Fruit fly (Drosophila melanogaster) whole organism, wandering third instar larva: ENCODE results near the gene gammaTub37C.
A peak's percentile ranks its signal among the peaks of the same experiment; 100 is the strongest.

Experiments
- Abd-B ChIP-seq: fragments of >200 bp; optimal IDR thresholded peaks from 2 replicates; lab custom pipeline; 2017; ENCODE audit warnings: missing biosample characterization, missing genetic modification characterization
- CG32264 ChIP-seq: fragments of 200-800 bp; sonication (Bioruptor generic); optimal IDR thresholded peaks from 2 replicates; lab custom pipeline; 2016; ENCODE audit warnings: missing biosample characterization, missing genetic modification characterization
- CG9705 ChIP-seq: fragments of 200-800 bp; sonication (Bioruptor generic); optimal IDR thresholded peaks from 2 replicates; lab custom pipeline; 2018; ENCODE audit warnings: missing biosample characterization, mild to moderate bottlenecking, missing genetic modification characterization
- CrebA ChIP-seq: fragments of 200-800 bp; sonication (Bioruptor generic); optimal IDR thresholded peaks from 2 replicates; lab custom pipeline; 2016; ENCODE audit warnings: missing biosample characterization, mild to moderate bottlenecking, missing genetic modification characterization, borderline replicate concordance
- Dfd ChIP-seq: fragments of >200 bp; optimal IDR thresholded peaks from 2 replicates; lab custom pipeline; 2017; ENCODE audit warnings: missing biosample characterization, missing genetic modification characterization
- Dif ChIP-seq: fragments of 200-275, 200-300 bp; sonication (Bioruptor generic); optimal IDR thresholded peaks from 2 replicates; lab custom pipeline; 2018; ENCODE audit warnings: missing biosample characterization, missing genetic modification characterization; ENCODE audit not compliant: partially characterized antibody
- GATAd ChIP-seq: sonication (Bioruptor generic); optimal IDR thresholded peaks from 2 replicates; lab custom pipeline; 2016; ENCODE audit warnings: missing biosample characterization, missing genetic modification characterization
- HLH106 ChIP-seq: fragments of 200-800 bp; optimal IDR thresholded peaks from 3 replicates; lab custom pipeline; 2019; ENCODE audit warnings: missing biosample characterization, mild to moderate bottlenecking, missing genetic modification characterization, moderate library complexity
- Hnf4 ChIP-seq: fragments of 200-800 bp; sonication (Bioruptor generic); optimal IDR thresholded peaks from 2 replicates; lab custom pipeline; 2016; ENCODE audit warnings: missing biosample characterization, mild to moderate bottlenecking, missing genetic modification characterization
- Hr78 ChIP-seq: fragments of >200 bp; optimal IDR thresholded peaks from 2 replicates; lab custom pipeline; 2017; ENCODE audit warnings: missing biosample characterization, missing genetic modification characterization
- Hr83 ChIP-seq: fragments of 200-300 bp; sonication (Bioruptor generic); optimal IDR thresholded peaks from 2 replicates; lab custom pipeline; 2016; ENCODE audit warnings: missing biosample characterization, mild to moderate bottlenecking, missing genetic modification characterization, moderate library complexity; ENCODE audit not compliant: poor library complexity, severe bottlenecking
- Jra ChIP-seq: sonication (Bioruptor generic); optimal IDR thresholded peaks from 2 replicates; lab custom pipeline; 2016; ENCODE audit warnings: missing biosample characterization, missing genetic modification characterization
- Mio ChIP-seq: sonication (Bioruptor generic); optimal IDR thresholded peaks from 2 replicates; lab custom pipeline; 2016; ENCODE audit warnings: missing biosample characterization, missing genetic modification characterization
- Myc ChIP-seq: fragments of >200 bp; optimal IDR thresholded peaks from 2 replicates; lab custom pipeline; 2017
- OdsH ChIP-seq: fragments of 200-800 bp; sonication (Bioruptor generic); optimal IDR thresholded peaks from 2 replicates; lab custom pipeline; 2016; ENCODE audit warnings: missing biosample characterization, mild to moderate bottlenecking, missing genetic modification characterization
- Rel ChIP-seq, 2 experiments: fragments of 200-800 bp; sonication (Bioruptor generic) in 1 of 2; optimal IDR thresholded peaks; 2 replicates in 1 of 2; 3 replicates in 1 of 2; lab custom pipeline; 2016 to 2019; ENCODE audit warnings: mild to moderate bottlenecking in 2 of 2, missing biosample characterization in 2 of 2, missing genetic modification characterization in 2 of 2, moderate library complexity in 1 of 2
- Sp1 ChIP-seq: fragments of 200-800 bp; sonication (Bioruptor generic); optimal IDR thresholded peaks from 3 replicates; lab custom pipeline; 2019; ENCODE audit warnings: missing biosample characterization, mild to moderate bottlenecking, missing genetic modification characterization, moderate library complexity
- Vsx2 ChIP-seq: fragments of 200-300, 225-300 bp; sonication (Bioruptor generic); optimal IDR thresholded peaks from 2 replicates; lab custom pipeline; 2018; ENCODE audit warnings: missing biosample characterization, missing genetic modification characterization; ENCODE audit not compliant: partially characterized antibody
- br ChIP-seq: fragments of 200-800 bp; sonication (Bioruptor generic); optimal IDR thresholded peaks from 2 replicates; lab custom pipeline; 2016; ENCODE audit warnings: missing biosample characterization, missing genetic modification characterization
- brk ChIP-seq: fragments of 200-800 bp; sonication (Bioruptor generic); optimal IDR thresholded peaks from 2 replicates; lab custom pipeline; 2016; ENCODE audit warnings: missing biosample characterization, mild to moderate bottlenecking, missing genetic modification characterization
- dl ChIP-seq, 2 experiments: fragments of 175-275, 200-275 bp in 1 of 2; fragments of 200-275 bp in 1 of 2; sonication (Bioruptor generic); optimal IDR thresholded peaks; lab custom pipeline; 2018; ENCODE audit warnings: mild to moderate bottlenecking in 2 of 2, missing biosample characterization in 2 of 2, missing genetic modification characterization in 2 of 2, moderate library complexity in 2 of 2; ENCODE audit not compliant: partially characterized antibody in 2 of 2, insufficient read depth in 1 of 2
- dsf ChIP-seq: sonication (Bioruptor generic); optimal IDR thresholded peaks from 2 replicates; lab custom pipeline; 2016; ENCODE audit warnings: missing biosample characterization, missing genetic modification characterization, borderline replicate concordance
- ey ChIP-seq: fragments of 200-800 bp; sonication (Bioruptor generic); optimal IDR thresholded peaks from 2 replicates; lab custom pipeline; 2016; ENCODE audit warnings: missing biosample characterization, missing genetic modification characterization
- foxo ChIP-seq, 2 experiments: fragments of 200-800 bp; sonication (Bioruptor generic); optimal IDR thresholded peaks; 2 replicates in 1 of 2; 3 replicates in 1 of 2; lab custom pipeline; 2016 to 2017; ENCODE audit warnings: missing biosample characterization in 2 of 2, missing genetic modification characterization in 2 of 2
- fru ChIP-seq: fragments of 200-800 bp; sonication (Bioruptor generic); optimal IDR thresholded peaks from 3 replicates; lab custom pipeline; 2016; ENCODE audit warnings: missing biosample characterization, mild to moderate bottlenecking, missing genetic modification characterization
- h ChIP-seq: fragments of 200-800 bp; sonication (Bioruptor generic); optimal IDR thresholded peaks from 3 replicates; lab custom pipeline; 2016; ENCODE audit warnings: missing biosample characterization, mild to moderate bottlenecking, missing genetic modification characterization
- jim ChIP-seq: fragments of 175-275, 200-325 bp; sonication (Bioruptor generic); optimal IDR thresholded peaks from 2 replicates; lab custom pipeline; 2016; ENCODE audit warnings: missing biosample characterization, mild to moderate bottlenecking, missing genetic modification characterization
- lola ChIP-seq: fragments of >200 bp; optimal IDR thresholded peaks from 2 replicates; lab custom pipeline; 2017; ENCODE audit warnings: missing biosample characterization, missing genetic modification characterization
- pan ChIP-seq: fragments of >200 bp; optimal IDR thresholded peaks from 2 replicates; lab custom pipeline; 2017
- psq ChIP-seq: fragments of 200-800 bp; sonication (Bioruptor generic); optimal IDR thresholded peaks from 3 replicates; lab custom pipeline; 2017; ENCODE audit warnings: missing biosample characterization, mild to moderate bottlenecking, missing genetic modification characterization, moderate library complexity
- rgr ChIP-seq: fragments of 200-800 bp; sonication (Bioruptor generic); optimal IDR thresholded peaks from 3 replicates; lab custom pipeline; 2016; ENCODE audit warnings: missing biosample characterization, mild to moderate bottlenecking, missing genetic modification characterization
- sage ChIP-seq: fragments of 200-800 bp; sonication (Bioruptor generic); optimal IDR thresholded peaks from 2 replicates; lab custom pipeline; 2016; ENCODE audit warnings: missing biosample characterization, mild to moderate bottlenecking, missing genetic modification characterization
- sv ChIP-seq: fragments of 200-800 bp; sonication (Bioruptor generic); optimal IDR thresholded peaks from 3 replicates; lab custom pipeline; 2016; ENCODE audit warnings: missing biosample characterization, missing genetic modification characterization
- tai ChIP-seq: sonication (Bioruptor generic); optimal IDR thresholded peaks from 2 replicates; lab custom pipeline; 2016; ENCODE audit warnings: missing biosample characterization, missing genetic modification characterization
- usp ChIP-seq: fragments of >200 bp; optimal IDR thresholded peaks from 2 replicates; lab custom pipeline; 2017; ENCODE audit warnings: missing biosample characterization, missing genetic modification characterization
- woc ChIP-seq: sonication (Bioruptor generic); optimal IDR thresholded peaks from 2 replicates; lab custom pipeline; 2016; ENCODE audit warnings: missing biosample characterization, mild to moderate bottlenecking, missing genetic modification characterization

Gene gammaTub37C

DNA sequence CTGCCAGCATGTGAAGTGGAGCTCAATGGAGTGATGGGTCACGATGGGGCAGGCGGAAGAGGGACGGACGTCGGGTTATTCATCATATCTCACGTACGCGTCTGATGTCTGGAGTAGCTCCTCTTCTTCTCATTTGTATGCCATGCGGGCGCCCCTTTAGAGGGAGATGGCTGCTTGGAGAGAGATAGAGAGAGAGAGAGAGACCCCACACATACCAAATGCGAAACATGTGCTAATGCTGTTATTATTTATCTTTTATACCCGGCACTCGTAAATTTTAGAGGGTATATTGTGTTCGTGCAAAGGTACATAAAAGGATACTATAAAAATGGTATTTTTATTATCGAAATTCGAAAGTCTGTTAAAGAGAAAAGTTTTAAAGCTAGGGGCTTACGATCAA is 39.5 kb downstream of the gammaTub37C start:
- TF ChIP-seq fru (GFP tag; lab: Kevin White, UChicago) = peak; percentile 21
- TF ChIP-seq psq (GFP tag; lab: Kevin White, UChicago) = peak; percentile 13
- TF ChIP-seq h (GFP tag; lab: Kevin White, UChicago) = peak; percentile 22
- no peak for TF ChIP-seq dsf
- TF ChIP-seq woc (GFP tag; lab: Kevin White, UChicago) = peak; percentile 33
- TF ChIP-seq, all 38 proteins: peak for 4

DNA sequence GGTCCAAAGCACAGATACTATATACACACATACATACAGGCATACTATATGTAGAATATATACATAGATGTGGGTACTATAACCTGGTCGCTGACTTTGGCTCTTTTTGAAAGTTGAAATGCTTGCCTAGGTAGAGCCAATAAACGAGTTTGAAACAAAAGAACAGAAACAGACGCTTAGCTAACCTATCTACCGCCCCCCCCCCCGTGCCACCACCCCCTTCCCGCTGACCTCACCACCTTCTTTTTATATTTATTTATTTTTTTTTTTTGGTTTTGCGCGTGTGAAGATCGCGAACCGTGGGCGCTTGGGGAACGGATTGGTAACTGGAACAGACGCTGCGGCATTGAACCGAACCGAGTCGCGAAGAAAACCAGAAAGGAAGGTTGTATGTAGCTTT is 41.4 kb downstream of the gammaTub37C start:
- TF ChIP-seq pan (lab: Kevin White, UChicago) (peak; percentile 6), Dfd (GFP tag; lab: Kevin White, UChicago) (no peak), CrebA (no peak), psq (GFP tag; lab: Kevin White, UChicago) (peak; percentile 64), CG9705 (GFP tag; lab: Kevin White, UChicago) (no peak), GATAd (GFP tag; lab: Kevin White, UChicago) (no peak), Mio (GFP tag; lab: Kevin White, UChicago) (no peak), fru (GFP tag; lab: Kevin White, UChicago) (no peak), lola (GFP tag; lab: Kevin White, UChicago) (no peak), Vsx2 (GFP tag; lab: Kevin White, UChicago) (no peak), dl (GFP tag; optimal IDR thresholded peaks at IDR 0.05; lab: Kevin White, UChicago; ENCODE audit: insufficient read depth in 1 of 2, partially characterized antibody in 2 of 2) (no peak), foxo (GFP tag; optimal IDR thresholded peaks at IDR 0.05; lab: Kevin White, UChicago) (no peak), tai (GFP tag; lab: Kevin White, UChicago) (no peak), usp (GFP tag; lab: Kevin White, UChicago) (no peak), Hr78 (GFP tag; lab: Kevin White, UChicago) (no peak), dsf (no peak), br (no peak), Sp1 (GFP tag; lab: Kevin White, UChicago) (no peak)

- TF ChIP-seq HLH106 (peak; percentile 32), Abd-B (GFP tag; lab: Kevin White, UChicago) (no peak), Hnf4 (peak; percentile 38), rgr (GFP tag; lab: Kevin White, UChicago) (peak; percentile 58), Rel (GFP tag; optimal IDR thresholded peaks at IDR 0.05; lab: Kevin White, UChicago) (no peak), Rel (tag; optimal IDR thresholded peaks at IDR 0.05; lab: Kevin White, UChicago) (peak; percentile 37), fru (GFP tag; lab: Kevin White, UChicago) (peak; percentile 61), sage (GFP tag; lab: Kevin White, UChicago) (peak; percentile 46), Dfd (GFP tag; lab: Kevin White, UChicago) (no peak), OdsH (GFP tag; lab: Kevin White, UChicago) (peak; percentile 62), lola (GFP tag; lab: Kevin White, UChicago) (no peak), dsf (no peak), Dif (no peak), psq (GFP tag; lab: Kevin White, UChicago) (peak; percentile 44), br (peak; percentile 34), ey (GFP tag; lab: Kevin White, UChicago) (peak; percentile 56), foxo (GFP tag; optimal IDR thresholded peaks at IDR 0.05; lab: Kevin White, UChicago) (peak in 1 of 2 experiments; percentile 48), h (GFP tag; lab: Kevin White, UChicago) (peak; percentile 47), Sp1 (GFP tag; lab: Kevin White, UChicago) (peak; percentile 45), brk (GFP tag; lab: Kevin White, UChicago) (no peak)
- TF ChIP-seq, all 38 proteins: peak for 13
Observed at dm6 chr2L:19142176-19142870, 43.2 kb downstream of the gammaTub37C start.

- peak; percentile 95 for TF ChIP-seq Dfd (GFP tag; lab: Kevin White, UChicago)
- no peak for TF ChIP-seq Hr78 (GFP tag; lab: Kevin White, UChicago)
- TF ChIP-seq psq (GFP tag; lab: Kevin White, UChicago) = peak; percentile 79
- peak; percentile 81 for TF ChIP-seq CG9705 (GFP tag; lab: Kevin White, UChicago)
- peak; percentile 87 for TF ChIP-seq fru (GFP tag; lab: Kevin White, UChicago)
- no peak for TF ChIP-seq Hr83
- peak; percentile 63 for TF ChIP-seq sv (GFP tag; lab: Kevin White, UChicago)
- peak; percentile 21 to 90 for TF ChIP-seq foxo (GFP tag; optimal IDR thresholded peaks at IDR 0.05; lab: Kevin White, UChicago)
- peak; percentile 93 for TF ChIP-seq Sp1 (GFP tag; lab: Kevin White, UChicago)
- TF ChIP-seq Myc (lab: Kevin White, UChicago) = no peak
- peak; percentile 58 for TF ChIP-seq brk (GFP tag; lab: Kevin White, UChicago)
- peak; percentile 88 for TF ChIP-seq OdsH (GFP tag; lab: Kevin White, UChicago)
- TF ChIP-seq Jra (GFP tag; lab: Kevin White, UChicago) = peak; percentile 16
- no peak for TF ChIP-seq jim
- TF ChIP-seq CrebA = peak; percentile 8
- TF ChIP-seq ey (GFP tag; lab: Kevin White, UChicago) = peak; percentile 91
- no peak for TF ChIP-seq Vsx2 (GFP tag; lab: Kevin White, UChicago)
- TF ChIP-seq dsf = peak; percentile 65
- no peak for TF ChIP-seq Abd-B (GFP tag; lab: Kevin White, UChicago)
- peak; percentile 89 for TF ChIP-seq br
- TF ChIP-seq tai (GFP tag; lab: Kevin White, UChicago) = peak; percentile 63
- TF ChIP-seq woc (GFP tag; lab: Kevin White, UChicago) = peak; percentile 77
- peak; percentile 58 for TF ChIP-seq CG32264 (GFP tag; lab: Kevin White, UChicago)
- peak; percentile 77 for TF ChIP-seq sage (GFP tag; lab: Kevin White, UChicago)
- TF ChIP-seq GATAd (GFP tag; lab: Kevin White, UChicago) = no peak
Observed at dm6 chr2L:19141435-19142126, 43.9 kb downstream of the gammaTub37C start.
